Worm (Caenorhabditis elegans): Measurements from ENCODE around the gene tra-2.

DNA sequence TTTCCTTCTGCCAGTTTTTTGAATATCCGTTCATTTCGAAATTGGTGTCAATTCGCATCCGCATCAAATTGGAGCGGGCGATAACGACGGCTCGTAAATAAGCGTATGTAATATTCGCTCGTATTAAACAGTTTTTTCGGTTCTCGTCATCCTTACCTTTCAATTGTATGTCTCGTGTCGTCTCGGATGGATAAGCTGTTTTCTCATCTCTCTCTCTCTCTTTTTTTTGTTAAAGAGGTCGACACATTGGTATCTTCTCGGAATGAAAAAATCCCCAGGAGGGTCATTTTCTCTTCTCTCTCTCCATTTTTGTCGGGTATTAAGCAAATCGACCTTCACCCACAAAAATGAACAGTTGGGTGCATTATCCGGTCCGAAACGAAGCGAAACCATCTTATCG is 13.4 kb upstream of the tra-2 start:
- no peak for TF ChIP-seq ctbp-1 (GFP tag; IDR thresholded peaks at IDR 0.05)
- no peak for TF ChIP-seq lsy-2 (tag; optimal IDR thresholded peaks at IDR 0.05)
- no peak for TF ChIP-seq ZK546.5 (tag; optimal IDR thresholded peaks at IDR 0.05)
